Worm (Caenorhabditis elegans) whole organism, L4 larva: ENCODE measurements around the gene Y73B6BL.23.

Source experiments
- F44E2.7 ChIP-seq: fragments of 200-800 bp; sonication (Bioruptor generic); IDR thresholded peaks from 2 replicates; pipeline ENCODE4 v2.1.2; 2022; ENCODE audit warnings: missing genetic modification characterization, missing compliant biosample characterization
- R02D3.7 ChIP-seq: fragments of 150-350 bp; sonication (generic microtip); optimal IDR thresholded peaks from 3 replicates; lab custom pipeline; 2014; ENCODE audit warnings: missing biosample characterization, missing genetic modification characterization
- T20F7.1 ChIP-seq: fragments of 200-800 bp; sonication (Bioruptor generic); optimal IDR thresholded peaks from 2 replicates; lab custom pipeline; 2018; ENCODE audit warnings: mild to moderate bottlenecking, missing genetic modification characterization, missing compliant biosample characterization
- ZK546.5 ChIP-seq, 2 experiments: sonication (generic microtip); optimal IDR thresholded peaks; 2 replicates each; lab custom pipeline; 2017; ENCODE audit warnings: missing biosample characterization in 2 of 2, missing genetic modification characterization in 2 of 2
- dpl-1 ChIP-seq: fragments of 150-350 bp; optimal IDR thresholded peaks from 2 replicates; lab custom pipeline; 2014; ENCODE audit warnings: missing biosample characterization, missing genetic modification reagents, missing genetic modification characterization
- lin-29 ChIP-seq: fragments of 200-800 bp; sonication (Bioruptor generic); IDR thresholded peaks from 2 replicates; pipeline ENCODE4 v1.3.6; 2022; ENCODE audit warnings: missing genetic modification reagents, missing genetic modification characterization, missing compliant biosample characterization
- lin-39 ChIP-seq: fragments of 150-350 bp; optimal IDR thresholded peaks from 2 replicates; lab custom pipeline; 2014; ENCODE audit warnings: missing biosample characterization, missing genetic modification reagents, missing genetic modification characterization
- mes-2 ChIP-seq: sonication (generic microtip); optimal IDR thresholded peaks from 2 replicates; lab custom pipeline; 2016; ENCODE audit warnings: missing genotype, mild to moderate bottlenecking, missing genetic modification characterization, missing compliant biosample characterization; ENCODE audit not compliant: poor library complexity, severe bottlenecking
- mxl-3 ChIP-seq: fragments of 200-800 bp; sonication (Bioruptor generic); optimal IDR thresholded peaks from 2 replicates; lab custom pipeline; 2018; ENCODE audit warnings: mild to moderate bottlenecking, missing genetic modification characterization, missing compliant biosample characterization
- nhr-10 ChIP-seq: fragments of 150-350 bp; optimal IDR thresholded peaks from 2 replicates; lab custom pipeline; 2014; ENCODE audit warnings: missing biosample characterization, missing genetic modification characterization
- nhr-28 ChIP-seq: fragments of 150-350 bp; optimal IDR thresholded peaks from 2 replicates; lab custom pipeline; 2014; ENCODE audit warnings: missing biosample characterization, missing genetic modification characterization
- nhr-76 ChIP-seq: fragments of 150-350 bp; optimal IDR thresholded peaks from 2 replicates; lab custom pipeline; 2014; ENCODE audit warnings: missing biosample characterization, missing genetic modification characterization
- unc-39 ChIP-seq: sonication (generic microtip); optimal IDR thresholded peaks from 2 replicates; lab custom pipeline; 2017; ENCODE audit warnings: missing biosample characterization, missing genetic modification characterization
- ztf-11 ChIP-seq: fragments of 150-350 bp; optimal IDR thresholded peaks from 2 replicates; lab custom pipeline; 2014; ENCODE audit warnings: missing biosample characterization, missing genetic modification characterization

DNA sequence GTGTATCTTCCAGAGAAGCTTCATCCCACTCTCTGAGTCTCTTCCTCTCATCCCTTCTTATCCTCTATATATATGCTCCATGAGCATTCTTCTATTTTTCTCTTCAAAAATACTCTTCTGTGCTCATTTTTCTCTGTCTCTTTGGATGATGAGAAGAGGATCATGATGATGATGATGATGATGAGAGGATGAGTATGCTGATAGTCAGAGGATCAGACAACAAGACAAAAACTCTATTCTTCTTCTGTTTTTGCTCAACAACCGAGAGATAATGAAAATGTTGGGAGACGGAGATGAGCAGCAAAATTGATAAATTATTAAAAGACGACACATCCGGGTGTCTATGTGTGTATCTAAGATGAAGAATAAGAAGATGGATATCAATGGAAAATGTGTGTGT, 25.6 kb downstream of the Y73B6BL.23 start:
- TF ChIP-seq mxl-3 (GFP tag; lab: Kevin White, UChicago) (no peak), lin-39 (tag; lab: Kevin White, UChicago) (no peak), nhr-28 (tag; lab: Kevin White, UChicago) (no peak), R02D3.7 (tag; lab: Kevin White, UChicago) (no peak), T20F7.1 (GFP tag; lab: Kevin White, UChicago) (no peak), F44E2.7 (GFP tag; lab: Robert Waterston, UW) (no peak), unc-39 (tag; lab: Kevin White, UChicago) (no peak), mes-2 (tag; lab: Kevin White, UChicago) (no peak), lin-29 (no peak), nhr-76 (tag; lab: Kevin White, UChicago) (no peak), ztf-11 (no peak), dpl-1 (GFP tag; lab: Kevin White, UChicago) (no peak), nhr-10 (tag; lab: Kevin White, UChicago) (no peak), ZK546.5 (tag; optimal IDR thresholded peaks at IDR 0.05; lab: Kevin White, UChicago) (no peak)
